Worm (Caenorhabditis elegans) whole organism, L1 larva: Measurements from ENCODE around the gene F46F5.14.

Experiments
- C04F5.9 ChIP-seq: sonication (generic microtip); optimal IDR thresholded peaks from 2 replicates; lab custom pipeline; 2016; ENCODE audit warnings: missing genetic modification characterization, missing compliant biosample characterization
- C16A3.4 ChIP-seq: fragments of 150-350 bp; optimal IDR thresholded peaks from 2 replicates; lab custom pipeline; 2014; ENCODE audit warnings: missing biosample characterization, missing genetic modification characterization
- C34B4.2 ChIP-seq: sonication (generic microtip); optimal IDR thresholded peaks from 2 replicates; lab custom pipeline; 2017; ENCODE audit warnings: mild to moderate bottlenecking, missing genetic modification characterization, missing compliant biosample characterization
- F16B12.6 ChIP-seq: fragments of 150-350 bp; optimal IDR thresholded peaks from 2 replicates; lab custom pipeline; 2014; ENCODE audit warnings: missing biosample characterization, missing genetic modification characterization
- Y116A8C.19 ChIP-seq: sonication (generic microtip); optimal IDR thresholded peaks from 2 replicates; lab custom pipeline; 2016; ENCODE audit warnings: missing compliant biosample characterization, missing genetic modification characterization, borderline replicate concordance
- aha-1 ChIP-seq: fragments of 150-350 bp; optimal IDR thresholded peaks from 2 replicates; lab custom pipeline; 2014; ENCODE audit warnings: missing biosample characterization, missing genetic modification characterization
- ama-1 ChIP-seq: fragments of 150-350 bp; optimal IDR thresholded peaks from 2 replicates; lab custom pipeline; 2014
- ceh-63 ChIP-seq: fragments of 200-800 bp; sonication (Bioruptor generic); optimal IDR thresholded peaks from 2 replicates; lab custom pipeline; 2018; ENCODE audit warnings: mild to moderate bottlenecking, missing genetic modification characterization, missing compliant biosample characterization
- ceh-8 ChIP-seq: fragments of 200-800 bp; sonication (Bioruptor generic); optimal IDR thresholded peaks from 2 replicates; lab custom pipeline; 2018; ENCODE audit warnings: mild to moderate bottlenecking, missing genetic modification characterization, moderate library complexity, missing compliant biosample characterization
- ceh-88 ChIP-seq: fragments of 200-800 bp; sonication (Bioruptor generic); IDR thresholded peaks from 2 replicates; pipeline ENCODE4 v1.3.6; 2022; ENCODE audit warnings: missing genetic modification characterization, missing compliant biosample characterization
- dsc-1 ChIP-seq: sonication (generic microtip); optimal IDR thresholded peaks from 2 replicates; lab custom pipeline; 2016; ENCODE audit warnings: mild to moderate bottlenecking, missing genetic modification characterization, missing compliant biosample characterization
- efl-1 ChIP-seq, 4 experiments: fragments of 150-350 bp; optimal IDR thresholded peaks in 3 of 4; peaks in 1 of 4; 1 replicate in 1 of 4; 2 replicates in 3 of 4; lab custom pipeline; 2014; ENCODE audit warnings: missing biosample characterization in 2 of 4, missing genetic modification characterization in 2 of 4, missing genetic modification reagents in 2 of 4
- efl-3 ChIP-seq: fragments of 200-800 bp; sonication (Bioruptor generic); optimal IDR thresholded peaks from 2 replicates; lab custom pipeline; 2018; ENCODE audit warnings: mild to moderate bottlenecking, missing genetic modification characterization, missing compliant biosample characterization
- elt-3 ChIP-seq, 6 experiments: fragments of 150-350 bp in 1 of 6; sonication (generic microtip); optimal IDR thresholded peaks; 2 replicates each; lab custom pipeline; 2017 to 2018; ENCODE audit warnings: missing biosample characterization in 6 of 6, missing genetic modification characterization in 6 of 6, inconsistent platforms in 1 of 6
- ets-5 ChIP-seq: fragments of 200-800 bp; sonication (Bioruptor generic); IDR thresholded peaks from 2 replicates; pipeline ENCODE4 v1.3.6; 2022; ENCODE audit warnings: missing genetic modification characterization, missing compliant biosample characterization
- fkh-10 ChIP-seq: sonication (generic microtip); optimal IDR thresholded peaks from 2 replicates; lab custom pipeline; 2017; ENCODE audit warnings: missing biosample characterization, missing genetic modification reagents, missing genetic modification characterization
- fkh-8 ChIP-seq: sonication (generic microtip); optimal IDR thresholded peaks from 2 replicates; lab custom pipeline; 2016; ENCODE audit warnings: mild to moderate bottlenecking, missing genetic modification characterization, missing compliant biosample characterization
- hlh-4 ChIP-seq: sonication (generic microtip); optimal IDR thresholded peaks from 2 replicates; lab custom pipeline; 2016; ENCODE audit warnings: mild to moderate bottlenecking, missing genetic modification characterization, missing compliant biosample characterization
- irx-1 ChIP-seq: sonication (generic microtip); optimal IDR thresholded peaks from 2 replicates; lab custom pipeline; 2016; ENCODE audit warnings: missing genetic modification characterization, missing compliant biosample characterization
- lin-13 ChIP-seq: fragments of 150-350 bp; optimal IDR thresholded peaks from 2 replicates; lab custom pipeline; 2014; ENCODE audit warnings: missing biosample characterization, missing genetic modification reagents, missing genetic modification characterization
- lin-35 ChIP-seq, 2 experiments: fragments of 150-350 bp; optimal IDR thresholded peaks; 2 replicates each; lab custom pipeline; 2014; ENCODE audit warnings: missing biosample characterization in 2 of 2, missing genetic modification characterization in 2 of 2, missing genetic modification reagents in 2 of 2
- lin-39 ChIP-seq: fragments of 150-350 bp; optimal IDR thresholded peaks from 2 replicates; lab custom pipeline; 2014; ENCODE audit warnings: missing biosample characterization, missing genetic modification reagents, missing genetic modification characterization
- mab-9 ChIP-seq: fragments of 200-800 bp; sonication (Bioruptor generic); IDR thresholded peaks from 2 replicates; pipeline ENCODE4 v1.3.6; 2022; ENCODE audit warnings: missing genetic modification reagents, missing genetic modification characterization, missing compliant biosample characterization
- mef-2 ChIP-seq: fragments of 150-350 bp; optimal IDR thresholded peaks from 2 replicates; lab custom pipeline; 2014; ENCODE audit warnings: missing biosample characterization, missing genetic modification characterization
- nhr-11 ChIP-seq: fragments of 150-350 bp; optimal IDR thresholded peaks from 2 replicates; lab custom pipeline; 2014; ENCODE audit warnings: missing biosample characterization, missing genetic modification characterization
- nhr-28 ChIP-seq: fragments of 150-350 bp; optimal IDR thresholded peaks from 2 replicates; lab custom pipeline; 2014; ENCODE audit warnings: missing biosample characterization, missing genetic modification characterization
- nhr-47 ChIP-seq: sonication (generic microtip); optimal IDR thresholded peaks from 2 replicates; lab custom pipeline; 2016; ENCODE audit warnings: mild to moderate bottlenecking, missing genetic modification characterization, moderate library complexity, missing compliant biosample characterization
- nhr-85 ChIP-seq: sonication (generic microtip); peaks from one replicate; lab custom pipeline; 2016; ENCODE audit warnings: missing genetic modification characterization, inconsistent platforms, missing compliant biosample characterization
- pax-3 ChIP-seq: fragments of 200-800 bp; sonication (Bioruptor generic); optimal IDR thresholded peaks from 2 replicates; lab custom pipeline; 2018; ENCODE audit warnings: mild to moderate bottlenecking, missing genetic modification characterization, moderate library complexity, missing compliant biosample characterization
- skn-1 ChIP-seq: fragments of 150-350 bp; optimal IDR thresholded peaks from 2 replicates; lab custom pipeline; 2014; ENCODE audit warnings: missing biosample characterization, missing genetic modification characterization
- snu-23 ChIP-seq: sonication (generic microtip); optimal IDR thresholded peaks from 2 replicates; lab custom pipeline; 2016; ENCODE audit warnings: missing genetic modification characterization, missing compliant biosample characterization
- sox-4 ChIP-seq: sonication (generic microtip); optimal IDR thresholded peaks from 2 replicates; lab custom pipeline; 2016; ENCODE audit warnings: missing genetic modification characterization, missing compliant biosample characterization
- sptf-1 ChIP-seq: fragments of 150-350 bp; optimal IDR thresholded peaks from 2 replicates; lab custom pipeline; 2014; ENCODE audit warnings: missing biosample characterization, missing genetic modification characterization
- sup-37 ChIP-seq: fragments of 200-800 bp; sonication (Bioruptor generic); optimal IDR thresholded peaks from 2 replicates; lab custom pipeline; 2018; ENCODE audit warnings: mild to moderate bottlenecking, missing genetic modification characterization, missing compliant biosample characterization
- swsn-7 ChIP-seq: sonication (generic microtip); optimal IDR thresholded peaks from 2 replicates; lab custom pipeline; 2016; ENCODE audit warnings: missing genetic modification characterization, missing compliant biosample characterization
- unc-130 ChIP-seq: fragments of 150-350 bp; optimal IDR thresholded peaks from 2 replicates; lab custom pipeline; 2017; ENCODE audit warnings: missing biosample characterization, missing genetic modification characterization, inconsistent platforms
- unc-30 ChIP-seq: sonication (generic microtip); optimal IDR thresholded peaks from 2 replicates; lab custom pipeline; 2017; ENCODE audit warnings: missing biosample characterization, missing genetic modification characterization
- xbp-1 ChIP-seq: sonication (generic microtip); optimal IDR thresholded peaks from 2 replicates; lab custom pipeline; 2016; ENCODE audit warnings: missing genetic modification characterization, missing compliant biosample characterization
- ztf-11 ChIP-seq, 2 experiments: sonication (generic microtip); optimal IDR thresholded peaks; 2 replicates each; lab custom pipeline; 2016 to 2017; ENCODE audit warnings: missing genetic modification characterization in 2 of 2, missing biosample characterization in 1 of 2, missing compliant biosample characterization in 1 of 2
- ztf-4 ChIP-seq: fragments of 150-350 bp; optimal IDR thresholded peaks from 2 replicates; lab custom pipeline; 2014; ENCODE audit warnings: missing biosample characterization, missing genetic modification characterization

The F46F5.14 gene

ce11 chrII:783532-783931 is 16.3 kb upstream of the F46F5.14 start, which contains the start of gene Y39F10A.6:
TSS of gene Y39F10A.6 (minus strand) at chrII:783632.
- no peak for TF ChIP-seq nhr-47 (tag; lab: Kevin White, UChicago)
- no peak for TF ChIP-seq ztf-4 (tag; lab: Kevin White, UChicago)
- no peak for TF ChIP-seq ama-1 (lab: Kevin White, UChicago)
- no peak for TF ChIP-seq ceh-88 (GFP tag; lab: Robert Waterston, UW)
- no peak for TF ChIP-seq elt-3 (tag; optimal IDR thresholded peaks at IDR 0.05; lab: Kevin White, UChicago)
- TF ChIP-seq lin-39 (tag; lab: Kevin White, UChicago): no peak
- TF ChIP-seq unc-30 (tag; lab: Kevin White, UChicago): no peak
- no peak for TF ChIP-seq fkh-10 (GFP tag; lab: Kevin White, UChicago)
- TF ChIP-seq efl-3 (GFP tag; lab: Kevin White, UChicago): no peak
- TF ChIP-seq sup-37 (GFP tag; lab: Kevin White, UChicago): no peak

DNA sequence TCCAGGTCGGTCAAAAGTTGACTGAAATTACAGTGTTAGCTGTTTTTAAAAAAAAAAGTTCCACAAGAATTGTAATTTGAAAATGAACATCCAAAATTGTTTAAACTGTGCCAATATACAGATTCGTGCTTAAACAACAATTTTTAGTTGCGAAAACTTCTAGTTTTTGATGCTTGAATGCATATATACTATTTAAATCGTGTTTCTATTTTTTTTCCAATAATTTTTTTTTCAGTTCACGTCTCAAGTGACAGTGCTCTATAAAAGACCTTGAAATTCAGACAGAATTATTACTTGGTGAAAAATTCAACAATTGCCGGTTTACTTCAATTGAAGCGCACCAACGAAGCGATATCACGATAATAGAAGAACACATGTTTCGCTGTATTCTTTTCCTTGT is 12.9 kb upstream of the F46F5.14 start, which contains the start of gene F46F5.16:
TSS of gene F46F5.16 (plus strand) at position 301 of the 400 bp plus-strand sequence.
- TF ChIP-seq ztf-4 (tag; lab: Kevin White, UChicago): no peak
- TF ChIP-seq ama-1 (lab: Kevin White, UChicago): no peak
- TF ChIP-seq ceh-8: no peak
- TF ChIP-seq irx-1: no peak
- no peak for TF ChIP-seq nhr-28 (tag; lab: Kevin White, UChicago)
- no peak for TF ChIP-seq efl-3 (GFP tag; lab: Kevin White, UChicago)
- no peak for TF ChIP-seq dsc-1
- no peak for TF ChIP-seq sptf-1 (tag; lab: Kevin White, UChicago)
- TF ChIP-seq pax-3 (tag; lab: Kevin White, UChicago): no peak
- TF ChIP-seq ztf-11 (tag; optimal IDR thresholded peaks at IDR 0.05; lab: Kevin White, UChicago): no peak

DNA sequence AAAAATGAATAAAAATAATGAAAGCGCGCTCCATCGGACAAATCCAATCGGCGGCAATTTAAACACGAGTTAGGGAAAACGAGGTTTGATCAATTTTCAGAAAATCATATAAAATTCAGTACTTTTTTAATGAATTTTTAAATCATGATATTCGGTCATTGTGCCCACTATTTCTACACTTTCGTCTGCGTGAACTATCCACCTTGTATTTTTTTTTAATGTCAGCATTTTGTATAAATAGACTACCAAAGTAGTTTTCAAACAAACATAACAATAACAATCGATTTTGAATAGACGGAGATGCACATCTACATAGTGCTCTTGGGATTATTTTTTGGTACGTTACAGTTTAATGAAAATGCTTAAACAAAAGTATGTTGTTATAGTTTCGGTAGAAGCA is 11.7 kb upstream of the F46F5.14 start, which contains the start of gene F46F5.15:
TSS of gene F46F5.15 (plus strand) at position 301 of the 400 bp plus-strand sequence.
- no peak for TF ChIP-seq ets-5 (GFP tag; lab: Robert Waterston, UW)
- no peak for TF ChIP-seq nhr-85
- TF ChIP-seq F16B12.6 (tag; lab: Kevin White, UChicago): no peak
- no peak for TF ChIP-seq unc-130
- no peak for TF ChIP-seq efl-1 (optimal IDR thresholded peaks at IDR 0.05; lab: Kevin White, UChicago)
- TF ChIP-seq efl-1 (GFP tag; optimal IDR thresholded peaks at IDR 0.05 in 1 of 2; lab: Kevin White, UChicago): no peak

DNA sequence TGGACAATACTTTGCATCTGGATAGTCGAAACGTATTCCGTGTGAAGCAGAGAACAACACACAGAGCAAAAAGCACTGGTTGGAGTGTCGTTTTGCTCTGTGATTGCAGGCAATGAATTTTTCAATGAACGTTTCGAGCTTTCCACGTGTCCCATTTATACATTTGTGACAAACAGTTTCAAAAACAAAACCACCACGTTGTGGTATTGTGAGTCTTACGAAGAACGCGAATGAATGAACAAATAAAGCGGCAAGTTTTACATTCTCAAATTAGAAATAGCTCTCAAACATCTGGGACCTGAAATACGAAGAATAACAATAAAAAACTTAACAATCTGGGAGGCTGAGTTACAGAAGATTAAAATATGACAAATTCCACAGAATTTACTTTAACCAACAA is 8.0 kb upstream of the F46F5.14 start, which contains the start of gene F46F5.1:
TSS of gene F46F5.1 (minus strand) at position 101 of the 400 bp plus-strand sequence.
- no peak for TF ChIP-seq dsc-1
- no peak for TF ChIP-seq snu-23 (GFP tag; lab: Kevin White, UChicago)
- no peak for TF ChIP-seq efl-3 (GFP tag; lab: Kevin White, UChicago)
- TF ChIP-seq aha-1 (tag; lab: Kevin White, UChicago): no peak
- no peak for TF ChIP-seq nhr-85
- TF ChIP-seq mab-9 (GFP tag; lab: Robert Waterston, UW): no peak
- no peak for TF ChIP-seq C04F5.9
- TF ChIP-seq mef-2 (tag; lab: Kevin White, UChicago): no peak

DNA sequence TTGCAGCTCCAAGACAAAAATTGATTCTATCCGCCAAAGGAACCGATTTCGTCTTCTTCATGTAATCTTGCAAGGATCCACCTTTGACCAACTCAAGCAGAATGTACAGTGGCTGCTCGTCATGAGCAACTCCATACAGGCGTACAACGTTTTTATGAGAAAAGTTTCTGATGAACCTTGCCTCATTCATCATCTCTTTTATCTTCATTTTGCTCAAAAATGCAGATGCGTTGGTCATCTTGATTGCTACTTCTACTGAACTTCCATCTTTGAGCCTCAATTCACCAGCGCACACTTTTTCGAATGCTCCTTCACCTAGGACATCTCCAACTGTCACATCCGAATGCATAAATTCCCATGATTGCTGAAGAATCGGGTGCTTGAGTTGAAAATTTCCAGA is 2.9 kb upstream of the F46F5.14 start:
- TF ChIP-seq swsn-7 (tag; lab: Kevin White, UChicago) (no peak), hlh-4 (tag; lab: Kevin White, UChicago) (no peak), C16A3.4 (no peak), fkh-8 (tag; lab: Kevin White, UChicago) (no peak), sox-4 (no peak), ceh-63 (GFP tag; lab: Kevin White, UChicago) (no peak), nhr-11 (tag; lab: Kevin White, UChicago) (no peak), Y116A8C.19 (no peak), lin-35 (GFP tag; optimal IDR thresholded peaks at IDR 0.05; lab: Kevin White, UChicago) (no peak), xbp-1 (tag; lab: Kevin White, UChicago) (no peak), sup-37 (GFP tag; lab: Kevin White, UChicago) (no peak), F16B12.6 (tag; lab: Kevin White, UChicago) (no peak), lin-13 (no peak), C34B4.2 (tag; lab: Kevin White, UChicago) (no peak), skn-1 (tag; lab: Kevin White, UChicago) (no peak)
